Worm (Caenorhabditis elegans): ENCODE data around the gene srlf-18.

Gene srlf-18

DNA sequence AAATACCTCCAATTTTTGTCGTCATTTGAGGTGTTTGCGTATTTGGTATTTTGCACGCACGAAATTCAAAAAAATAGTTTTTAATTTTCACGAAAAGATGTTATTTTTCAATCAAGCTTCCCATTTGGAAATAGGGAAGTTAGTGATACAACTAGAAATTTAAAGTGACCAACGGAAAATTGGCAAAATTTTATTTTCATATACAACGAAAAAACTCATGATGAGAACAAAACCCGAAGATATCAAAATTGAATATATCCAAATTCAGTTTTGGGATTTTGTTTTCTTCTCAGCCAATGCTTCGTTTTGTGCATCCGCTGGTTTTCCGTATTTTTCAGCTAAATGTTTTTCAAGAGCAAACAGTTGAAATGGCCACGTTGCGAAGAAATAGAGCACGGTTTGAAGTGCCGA, 44.7 kb upstream of the srlf-18 start:
- TF ChIP-seq K12H6.12 (tag; optimal IDR thresholded peaks at IDR 0.05) (no peak), F55B11.4 (tag; optimal IDR thresholded peaks at IDR 0.05; ENCODE audit: borderline replicate concordance, insufficient read depth) (no peak), ccch-3 (GFP tag; optimal IDR thresholded peaks at IDR 0.05) (no peak), xnd-1 (tag; optimal IDR thresholded peaks at IDR 0.05) (peak; percentile 53), aptf-2 (GFP tag; conservative IDR thresholded peaks at IDR 0.05) (no peak), atf-7 (tag; optimal IDR thresholded peaks at IDR 0.05) (peak; percentile 46), lin-54 (GFP tag; optimal IDR thresholded peaks at IDR 0.05) (peak; percentile 46), lsy-27 (tag; optimal IDR thresholded peaks at IDR 0.05; ENCODE audit: borderline replicate concordance, insufficient read depth) (no peak), unc-130 (GFP tag; optimal IDR thresholded peaks at IDR 0.05) (peak; percentile 83), ztf-6 (GFP tag; IDR thresholded peaks at IDR 0.05) (no peak), ceh-100 (GFP tag; IDR thresholded peaks at IDR 0.05) (peak; percentile 20; the same call in 1 of the 2 replicates), madf-10 (tag; optimal IDR thresholded peaks at IDR 0.05) (no peak), C17E4.6 (GFP tag; IDR thresholded peaks at IDR 0.05) (no peak), rec-8 (tag; optimal IDR thresholded peaks at IDR 0.05) (peak in 1 of 2 experiments; percentile 53), F22D6.2 (tag; optimal IDR thresholded peaks at IDR 0.05) (no peak), aptf-3 (GFP tag; IDR thresholded peaks at IDR 0.05) (no peak), tlf-1 (GFP tag; optimal IDR thresholded peaks at IDR 0.05) (peak; percentile 76), hlh-26 (GFP tag; conservative IDR thresholded peaks at IDR 0.05) (no peak), zim-3 (tag; optimal IDR thresholded peaks at IDR 0.05) (peak; percentile 75), ceh-58 (GFP tag; IDR thresholded peaks at IDR 0.05) (no peak), attf-6 (GFP tag; IDR thresholded peaks at IDR 0.05) (peak; percentile 78; the same call in 1 of the 2 replicates), T07F8.4 (tag; optimal IDR thresholded peaks at IDR 0.05) (no peak), Y79H2A.3 (GFP tag; conservative IDR thresholded peaks at IDR 0.05) (0 out of 2 replicates have a peak, but pooled peaks have one; percentile 39), sea-2 (GFP tag; IDR thresholded peaks at IDR 0.05) (no peak), sptf-2 (GFP tag; optimal IDR thresholded peaks at IDR 0.05) (no peak), dpff-1 (tag; optimal IDR thresholded peaks at IDR 0.05) (peak; percentile 91), akir-1 (GFP tag; optimal IDR thresholded peaks at IDR 0.05) (no peak), madf-8 (GFP tag; conservative IDR thresholded peaks at IDR 0.05) (no peak), him-1 (tag; optimal IDR thresholded peaks at IDR 0.05) (peak; percentile 64), gei-17 (GFP tag; optimal IDR thresholded peaks at IDR 0.05) (no peak), bed-2 (GFP tag; IDR thresholded peaks at IDR 0.05) (no peak), ztf-25 (GFP tag; IDR thresholded peaks at IDR 0.05) (no peak), ceh-91 (GFP tag; IDR thresholded peaks at IDR 0.05) (no peak), die-1 (tag; optimal IDR thresholded peaks at IDR 0.05) (peak; percentile 35), mes-4 (tag; optimal IDR thresholded peaks at IDR 0.05) (no peak), mxl-1 (tag; optimal IDR thresholded peaks at IDR 0.05) (peak; percentile 72), rcor-1 (GFP tag; IDR thresholded peaks at IDR 0.05) (no peak), ztf-18 (tag; optimal IDR thresholded peaks at IDR 0.05) (no peak), madf-6 (GFP tag; IDR thresholded peaks at IDR 0.05) (peak; percentile 67), cebp-2 (GFP tag; IDR thresholded peaks at IDR 0.05) (no peak; the same call in 1 of the 2 replicates), snpc-1.1 (tag; optimal IDR thresholded peaks at IDR 0.05; ENCODE audit: insufficient read depth) (peak; percentile 28), ekl-4 (GFP tag; IDR thresholded peaks at IDR 0.05) (peak; percentile 72), efl-1 (GFP tag; optimal IDR thresholded peaks at IDR 0.05) (no peak), fkh-3 (tag; optimal IDR thresholded peaks at IDR 0.05) (peak; percentile 57), ztf-28 (GFP tag; IDR thresholded peaks at IDR 0.05) (no peak), nhr-80 (tag; optimal IDR thresholded peaks at IDR 0.05) (no peak), Y53F4B.3 (GFP tag; IDR thresholded peaks at IDR 0.05) (no peak), Y67H2A.10 (GFP tag; conservative IDR thresholded peaks at IDR 0.05) (no peak), K11D2.4 (GFP tag; IDR thresholded peaks at IDR 0.05) (no peak)
